Fruit fly (Drosophila melanogaster) whole organism, prepupa: ENCODE results near the gene CG7368.
A peak's percentile ranks its signal among the peaks of the same experiment; 100 is the strongest.

Experiments
- Blimp-1 ChIP-seq: fragments of 200-800 bp; sonication (Bioruptor generic); optimal IDR thresholded peaks from 3 replicates; lab custom pipeline; 2017; ENCODE audit warnings: missing biosample characterization, missing genetic modification characterization, mild to moderate bottlenecking, moderate library complexity, missing genetic modification reagents
- CG10631 ChIP-seq: fragments of 200-800 bp; sonication (Bioruptor generic); optimal IDR thresholded peaks from 2 replicates; lab custom pipeline; 2016; ENCODE audit warnings: missing biosample characterization, missing genetic modification characterization
- CG11294 ChIP-seq: fragments of 200-800 bp; sonication (Bioruptor generic); IDR thresholded peaks from 2 replicates; pipeline ENCODE4 v1.3.6; 2022; ENCODE audit warnings: missing biosample characterization, missing genetic modification characterization
- CG11762 ChIP-seq: fragments of 200-800 bp; sonication (Bioruptor generic); optimal IDR thresholded peaks from 3 replicates; lab custom pipeline; 2016; ENCODE audit warnings: missing biosample characterization, missing genetic modification characterization; ENCODE audit not compliant: insufficient read depth
- CG11902 ChIP-seq: fragments of 200-800 bp; sonication (Bioruptor generic); optimal IDR thresholded peaks from 3 replicates; lab custom pipeline; 2016; ENCODE audit warnings: missing biosample characterization, missing genetic modification characterization
- CG15336 ChIP-seq: fragments of 200-800 bp; sonication (Bioruptor generic); IDR thresholded peaks from 2 replicates; pipeline ENCODE4 v1.3.6; 2022; ENCODE audit warnings: missing biosample characterization, missing genetic modification characterization
- CG1621 ChIP-seq: fragments of 200-800 bp; sonication (Bioruptor generic); optimal IDR thresholded peaks from 3 replicates; lab custom pipeline; 2018; ENCODE audit warnings: missing biosample characterization, mild to moderate bottlenecking, missing genetic modification characterization
- CG16779 ChIP-seq: fragments of 200-800 bp; sonication (Bioruptor generic); optimal IDR thresholded peaks from 3 replicates; lab custom pipeline; 2017; ENCODE audit warnings: missing biosample characterization, mild to moderate bottlenecking, missing genetic modification characterization
- CG3032 ChIP-seq: fragments of 200-800 bp; optimal IDR thresholded peaks from 2 replicates; lab custom pipeline; 2019; ENCODE audit warnings: missing biosample characterization, mild to moderate bottlenecking, missing genetic modification characterization, moderate library complexity
- CG31627 ChIP-seq: fragments of 200-800 bp; sonication (Bioruptor generic); optimal IDR thresholded peaks from 3 replicates; lab custom pipeline; 2016; ENCODE audit warnings: missing biosample characterization, missing genetic modification characterization
- CG32006 ChIP-seq: fragments of 200-800 bp; sonication (Bioruptor generic); optimal IDR thresholded peaks from 3 replicates; lab custom pipeline; 2017; ENCODE audit warnings: missing biosample characterization, mild to moderate bottlenecking, missing genetic modification characterization
- CG34406 ChIP-seq: fragments of 200-800 bp; sonication (Bioruptor generic); optimal IDR thresholded peaks from 3 replicates; lab custom pipeline; 2016; ENCODE audit warnings: missing biosample characterization, missing genetic modification characterization
- CG4318 ChIP-seq: fragments of 200-800 bp; sonication (Bioruptor generic); optimal IDR thresholded peaks from 3 replicates; lab custom pipeline; 2017; ENCODE audit warnings: missing biosample characterization, mild to moderate bottlenecking, missing genetic modification characterization
- CG6276 ChIP-seq: fragments of 200-800 bp; sonication (Bioruptor generic); optimal IDR thresholded peaks from 2 replicates; lab custom pipeline; 2017; ENCODE audit warnings: missing biosample characterization, mild to moderate bottlenecking, missing genetic modification characterization
- CG6854 ChIP-seq: fragments of 200-800 bp; sonication (Bioruptor generic); optimal IDR thresholded peaks from 2 replicates; lab custom pipeline; 2017; ENCODE audit warnings: missing biosample characterization, mild to moderate bottlenecking, missing genetic modification characterization
- CG7368 ChIP-seq: fragments of 200-800 bp; sonication (Bioruptor generic); optimal IDR thresholded peaks from 3 replicates; lab custom pipeline; 2016; ENCODE audit warnings: missing biosample characterization, missing genetic modification characterization
- CG8119 ChIP-seq: fragments of 200-800 bp; sonication (Bioruptor generic); IDR thresholded peaks from 3 replicates; pipeline ENCODE4 v1.3.6; 2022; ENCODE audit warnings: missing biosample characterization, missing genetic modification characterization
- CG8319 ChIP-seq: fragments of 200-800 bp; sonication (Bioruptor generic); optimal IDR thresholded peaks from 3 replicates; lab custom pipeline; 2016; ENCODE audit warnings: missing biosample characterization, missing genetic modification characterization
- CG9139 ChIP-seq: fragments of 200-800 bp; sonication (Bioruptor generic); optimal IDR thresholded peaks from 3 replicates; lab custom pipeline; 2017; ENCODE audit warnings: missing biosample characterization, mild to moderate bottlenecking, missing genetic modification characterization
- Eip75B ChIP-seq: fragments of 200-800 bp; sonication (Bioruptor generic); optimal IDR thresholded peaks from 3 replicates; lab custom pipeline; 2016; ENCODE audit warnings: missing biosample characterization, missing genetic modification characterization
- Eip78C ChIP-seq: fragments of 200-800 bp; sonication (Bioruptor generic); peaks from one replicate; lab custom pipeline; 2016; ENCODE audit warnings: missing biosample characterization, missing genetic modification characterization
- Gug ChIP-seq: fragments of 200-800 bp; sonication (Bioruptor generic); IDR thresholded peaks from 2 replicates; pipeline ENCODE4 v1.3.6; 2022; ENCODE audit warnings: missing biosample characterization, missing genetic modification characterization
- Hr38 ChIP-seq: sonication (Bioruptor generic); optimal IDR thresholded peaks from 2 replicates; lab custom pipeline; 2016; ENCODE audit warnings: missing biosample characterization, missing genetic modification characterization
- Hr39 ChIP-seq: fragments of 200-800 bp; sonication (Bioruptor generic); optimal IDR thresholded peaks from 2 replicates; lab custom pipeline; 2016; ENCODE audit warnings: missing biosample characterization, missing genetic modification characterization
- Hr4 ChIP-seq: fragments of 200-800 bp; sonication (Bioruptor generic); optimal IDR thresholded peaks from 3 replicates; lab custom pipeline; 2016; ENCODE audit warnings: missing biosample characterization, missing genetic modification characterization
- Lpt ChIP-seq: fragments of 200-800 bp; sonication (Bioruptor generic); optimal IDR thresholded peaks from 3 replicates; lab custom pipeline; 2016; ENCODE audit warnings: missing biosample characterization, missing genetic modification characterization
- OdsH ChIP-seq: fragments of 200-800 bp; sonication (Bioruptor generic); optimal IDR thresholded peaks from 3 replicates; lab custom pipeline; 2016; ENCODE audit warnings: missing biosample characterization, missing genetic modification characterization
- Smox ChIP-seq: fragments of 200-800 bp; sonication (Bioruptor generic); optimal IDR thresholded peaks from 3 replicates; lab custom pipeline; 2016; ENCODE audit warnings: missing biosample characterization, missing genetic modification characterization
- Sox14 ChIP-seq: fragments of 200-800 bp; sonication (Bioruptor generic); optimal IDR thresholded peaks from 3 replicates; lab custom pipeline; 2016; ENCODE audit warnings: missing biosample characterization, missing genetic modification characterization
- Sox15 ChIP-seq: fragments of 200-800 bp; sonication (Bioruptor generic); optimal IDR thresholded peaks from 3 replicates; lab custom pipeline; 2016; ENCODE audit warnings: missing biosample characterization, missing genetic modification characterization
- acj6 ChIP-seq: fragments of 200-800 bp; sonication (Bioruptor generic); optimal IDR thresholded peaks from 3 replicates; lab custom pipeline; 2016; ENCODE audit warnings: missing biosample characterization, missing genetic modification characterization
- dac ChIP-seq: fragments of 200-800 bp; sonication (Bioruptor generic); optimal IDR thresholded peaks from 2 replicates; lab custom pipeline; 2017; ENCODE audit warnings: missing biosample characterization, mild to moderate bottlenecking, missing genetic modification characterization
- eg ChIP-seq: fragments of 200-800 bp; sonication (Bioruptor generic); IDR thresholded peaks from 3 replicates; pipeline ENCODE4 v1.3.6; 2022; ENCODE audit warnings: missing biosample characterization, missing genetic modification characterization
- fd59A ChIP-seq: fragments of 200-800 bp; sonication (Bioruptor generic); optimal IDR thresholded peaks from 2 replicates; lab custom pipeline; 2017; ENCODE audit warnings: missing biosample characterization, mild to moderate bottlenecking, missing genetic modification characterization, missing genetic modification reagents
- lz ChIP-seq: fragments of 200-800 bp; sonication (Bioruptor generic); optimal IDR thresholded peaks from 3 replicates; lab custom pipeline; 2016; ENCODE audit warnings: missing biosample characterization, missing genetic modification characterization
- net ChIP-seq: fragments of 200-800 bp; sonication (Bioruptor generic); optimal IDR thresholded peaks from 3 replicates; lab custom pipeline; 2016; ENCODE audit warnings: missing biosample characterization, missing genetic modification characterization
- pdm3 ChIP-seq: fragments of 200-800 bp; sonication (Bioruptor generic); optimal IDR thresholded peaks from 3 replicates; lab custom pipeline; 2016; ENCODE audit warnings: missing biosample characterization, missing genetic modification characterization
- salr ChIP-seq, 2 experiments: fragments of 200-800 bp; sonication (Bioruptor generic); optimal IDR thresholded peaks; 3 replicates each; lab custom pipeline; 2016 to 2018; ENCODE audit warnings: missing biosample characterization in 2 of 2, missing genetic modification characterization in 2 of 2, mild to moderate bottlenecking in 1 of 2
- spab ChIP-seq: fragments of 200-800 bp; sonication (Bioruptor generic); optimal IDR thresholded peaks from 2 replicates; lab custom pipeline; 2017; ENCODE audit warnings: missing biosample characterization, mild to moderate bottlenecking, missing genetic modification characterization, missing genetic modification reagents
- ss ChIP-seq, 2 experiments: fragments of 200-800 bp; sonication (Bioruptor generic); optimal IDR thresholded peaks; 2 replicates in 1 of 2; 3 replicates in 1 of 2; lab custom pipeline; 2017 to 2018; ENCODE audit warnings: mild to moderate bottlenecking in 2 of 2, missing biosample characterization in 2 of 2, missing genetic modification characterization in 2 of 2, moderate library complexity in 1 of 2
- svp ChIP-seq: fragments of 200-800 bp; sonication (Bioruptor generic); peaks from one replicate; lab custom pipeline; 2016; ENCODE audit warnings: missing biosample characterization, missing genetic modification characterization
- vri ChIP-seq: fragments of 200-800 bp; sonication (Bioruptor generic); optimal IDR thresholded peaks from 3 replicates; lab custom pipeline; 2016; ENCODE audit warnings: missing biosample characterization, mild to moderate bottlenecking, missing genetic modification characterization

The CG7368 gene

dm6 chr3L:11555662-11556460, 41.1 kb upstream of the CG7368 start (continued):
- peak; percentile 48 for TF ChIP-seq pdm3 (GFP tag; lab: Kevin White, UChicago)
- TF ChIP-seq CG3032 (tag; lab: Kevin White, UChicago), result peak; percentile 49
- TF ChIP-seq fd59A (GFP tag; lab: Kevin White, UChicago), result peak; percentile 27
- TF ChIP-seq CG11762 (GFP tag; lab: Kevin White, UChicago), result peak; percentile 33
- peak; percentile 40 for TF ChIP-seq CG9139 (GFP tag; lab: Kevin White, UChicago)
- peak; percentile 82 for TF ChIP-seq eg (GFP tag; lab: Robert Waterston, UW)
- TF ChIP-seq CG4318 (GFP tag; lab: Kevin White, UChicago), result peak; percentile 67
- peak; percentile 63 for TF ChIP-seq CG6276 (GFP tag; lab: Kevin White, UChicago)
- peak; percentile 41 to 85 for TF ChIP-seq salr (GFP tag; optimal IDR thresholded peaks at IDR 0.05; lab: Kevin White, UChicago)
- TF ChIP-seq CG1621 (tag; lab: Kevin White, UChicago), result peak; percentile 37
- peak; percentile 43 for TF ChIP-seq CG34406 (GFP tag; lab: Kevin White, UChicago)
- TF ChIP-seq CG11294, result no peak; the same call in 1 of the 2 replicates
- TF ChIP-seq CG11902 (GFP tag; lab: Kevin White, UChicago), result no peak
- peak; percentile 80 for TF ChIP-seq Hr4 (GFP tag; lab: Kevin White, UChicago)
- TF ChIP-seq CG32006 (GFP tag; lab: Kevin White, UChicago), result peak; percentile 81
- TF ChIP-seq Sox15, result no peak
- TF ChIP-seq CG8319, result no peak
- no peak for TF ChIP-seq Blimp-1
- peak; percentile 37 for TF ChIP-seq CG10631 (GFP tag; lab: Kevin White, UChicago)

DNA sequence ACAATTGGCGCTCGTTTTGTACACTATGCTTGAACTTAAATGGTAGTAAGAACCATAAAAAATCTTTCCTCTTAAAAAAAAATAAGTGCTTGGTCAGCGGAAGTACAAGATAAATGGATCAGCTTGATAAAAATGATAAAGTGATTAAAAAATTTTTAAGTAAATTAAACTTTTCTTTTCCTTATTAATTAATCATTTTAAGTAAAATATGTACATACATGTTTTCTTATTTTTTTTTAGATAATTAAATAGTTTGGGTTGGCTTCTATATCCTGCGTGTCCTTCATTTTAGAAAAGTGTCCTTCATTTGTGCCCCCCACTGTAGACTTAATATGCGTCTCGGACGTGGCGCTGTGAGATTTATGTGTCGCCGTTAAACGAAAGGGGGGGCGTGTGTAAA, 40.4 kb upstream of the CG7368 start:
- peak; percentile 32 for TF ChIP-seq acj6
- no peak for TF ChIP-seq Lpt (GFP tag; lab: Kevin White, UChicago)
- no peak for TF ChIP-seq Smox (GFP tag; lab: Kevin White, UChicago)
- peak; percentile 24 for TF ChIP-seq OdsH
- no peak for TF ChIP-seq vri (GFP tag; lab: Kevin White, UChicago)
- TF ChIP-seq Hr39 (GFP tag; lab: Kevin White, UChicago), result no peak
- no peak for TF ChIP-seq lz (GFP tag; lab: Kevin White, UChicago)
- TF ChIP-seq CG15336 (GFP tag; lab: Robert Waterston, UW), result peak; percentile 55
- no peak for TF ChIP-seq net (GFP tag; lab: Kevin White, UChicago)
- peak; percentile 47 for TF ChIP-seq CG4318 (GFP tag; lab: Kevin White, UChicago)
- peak; percentile 60 for TF ChIP-seq Eip78C (GFP tag; lab: Kevin White, UChicago)
- peak; percentile 62 for TF ChIP-seq CG32006 (GFP tag; lab: Kevin White, UChicago)
- peak; percentile 31 for TF ChIP-seq Hr4 (GFP tag; lab: Kevin White, UChicago)
- TF ChIP-seq CG31627 (GFP tag; lab: Kevin White, UChicago), result no peak
- no peak for TF ChIP-seq dac (GFP tag; lab: Kevin White, UChicago)
- no peak for TF ChIP-seq ss (GFP tag; optimal IDR thresholded peaks at IDR 0.05; lab: Kevin White, UChicago)
- TF ChIP-seq CG8119 (GFP tag; lab: Robert Waterston, UW), result peak; percentile 32; the same call in 2 of the 3 replicates
- TF ChIP-seq eg (GFP tag; lab: Robert Waterston, UW), result no peak
- peak; percentile 29 for TF ChIP-seq pdm3 (GFP tag; lab: Kevin White, UChicago)

- no peak for TF ChIP-seq Sox14 (GFP tag; lab: Kevin White, UChicago)
- TF ChIP-seq dac (GFP tag; lab: Kevin White, UChicago), result no peak
- peak; percentile 58; the same call in 1 of the 2 replicates for TF ChIP-seq CG15336 (GFP tag; lab: Robert Waterston, UW)
- TF ChIP-seq CG4318 (GFP tag; lab: Kevin White, UChicago), result no peak
- no peak for TF ChIP-seq CG11902 (GFP tag; lab: Kevin White, UChicago)
- TF ChIP-seq CG9139 (GFP tag; lab: Kevin White, UChicago), result peak; percentile 83
- no peak for TF ChIP-seq Eip75B (GFP tag; lab: Kevin White, UChicago)
- TF ChIP-seq Sox15, result no peak
- TF ChIP-seq salr (GFP tag; optimal IDR thresholded peaks at IDR 0.05; lab: Kevin White, UChicago), result peak in 1 of 2 experiments; percentile 11
- no peak for TF ChIP-seq Hr39 (GFP tag; lab: Kevin White, UChicago)
- no peak for TF ChIP-seq CG31627 (GFP tag; lab: Kevin White, UChicago)
- no peak for TF ChIP-seq Blimp-1
- TF ChIP-seq CG7368, result no peak
- no peak for TF ChIP-seq Hr38 (GFP tag; lab: Kevin White, UChicago)
- TF ChIP-seq CG34406 (GFP tag; lab: Kevin White, UChicago), result no peak
- TF ChIP-seq CG32006 (GFP tag; lab: Kevin White, UChicago), result peak; percentile 0
- no peak for TF ChIP-seq lz (GFP tag; lab: Kevin White, UChicago)
- TF ChIP-seq fd59A (GFP tag; lab: Kevin White, UChicago), result no peak
- TF ChIP-seq vri (GFP tag; lab: Kevin White, UChicago), result no peak
- peak; percentile 74 for TF ChIP-seq svp
- TF ChIP-seq CG3032 (tag; lab: Kevin White, UChicago), result no peak
- peak; percentile 71 for TF ChIP-seq CG16779 (tag; lab: Kevin White, UChicago)
- TF ChIP-seq OdsH, result no peak
- TF ChIP-seq Smox (GFP tag; lab: Kevin White, UChicago), result no peak
- no peak for TF ChIP-seq CG6854 (GFP tag; lab: Kevin White, UChicago)
- 0 out of 2 replicates have a peak, but pooled peaks have one; percentile 16 for TF ChIP-seq Gug (GFP tag; lab: Robert Waterston, UW)
- TF ChIP-seq Eip78C (GFP tag; lab: Kevin White, UChicago), result peak; percentile 40
- no peak for TF ChIP-seq CG8319
- TF ChIP-seq spab (GFP tag; lab: Kevin White, UChicago), result peak; percentile 65
Measured at dm6 chr3L:11557209-11557608, 39.8 kb upstream of the CG7368 start.
